Worm (Caenorhabditis elegans): Measurements from ENCODE around the gene mec-3.

Gene mec-3

ce11 chrIV:10438901-10439300 lies 22.8 kb downstream of the mec-3 start, which contains the start of gene F13B12.3:
Gene F13B12.3 (plus strand): TSS chrIV:10439123.
- TF ChIP-seq W03F9.2 (tag; optimal IDR thresholded peaks at IDR 0.05) (no peak), him-1 (tag; optimal IDR thresholded peaks at IDR 0.05) (no peak), dao-5 (tag; optimal IDR thresholded peaks at IDR 0.05) (no peak)

ce11 chrIV:10437114-10437513 lies 24.6 kb downstream of the mec-3 start:
- TF ChIP-seq W03F9.2 (tag; optimal IDR thresholded peaks at IDR 0.05) (no peak), him-1 (tag; optimal IDR thresholded peaks at IDR 0.05) (no peak), dao-5 (tag; optimal IDR thresholded peaks at IDR 0.05) (no peak)

ce11 chrIV:10436401-10436800 lies 25.3 kb downstream of the mec-3 start, which contains the start of gene ins-1:
Gene ins-1 (plus strand): TSS chrIV:10436701.
- TF ChIP-seq dao-5 (tag; optimal IDR thresholded peaks at IDR 0.05) (no peak), him-1 (tag; optimal IDR thresholded peaks at IDR 0.05) (no peak), W03F9.2 (tag; optimal IDR thresholded peaks at IDR 0.05) (no peak)

ce11 chrIV:10430507-10430906 lies 31.2 kb downstream of the mec-3 start:
- no peak for TF ChIP-seq W03F9.2 (tag; optimal IDR thresholded peaks at IDR 0.05)
- TF ChIP-seq him-1 (tag; optimal IDR thresholded peaks at IDR 0.05) = no peak
- TF ChIP-seq dao-5 (tag; optimal IDR thresholded peaks at IDR 0.05) = no peak

- no peak for TF ChIP-seq W03F9.2 (tag; optimal IDR thresholded peaks at IDR 0.05)
- no peak for TF ChIP-seq dao-5 (tag; optimal IDR thresholded peaks at IDR 0.05)
- no peak for TF ChIP-seq him-1 (tag; optimal IDR thresholded peaks at IDR 0.05)
These were observed 32.5 kb downstream of the mec-3 start, which contains the start of gene F13B12.2 for ce11 chrIV:10429129-10429528. Gene F13B12.2 (minus strand): TSS chrIV:10429130.

DNA sequence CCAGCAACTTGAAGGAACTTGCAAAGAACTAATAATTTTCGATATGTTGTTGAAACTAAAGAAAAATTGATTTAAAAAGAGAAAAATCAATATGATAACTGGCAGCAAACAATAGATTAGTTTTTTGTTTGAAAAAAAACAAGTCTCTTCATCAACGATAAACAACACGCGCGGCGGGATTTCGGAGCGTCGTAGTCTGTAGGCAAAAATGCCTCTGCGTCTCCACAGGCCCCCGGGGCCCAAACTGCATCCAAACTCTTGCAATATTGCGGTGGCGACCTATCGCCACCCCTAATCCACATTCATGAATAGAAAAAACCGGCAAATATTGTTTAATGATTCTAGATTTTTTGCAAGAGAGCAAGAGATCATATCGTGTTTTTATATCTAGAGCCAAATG lies 36.5 kb downstream of the mec-3 start:
- TF ChIP-seq W03F9.2 (tag; optimal IDR thresholded peaks at IDR 0.05) (no peak), him-1 (tag; optimal IDR thresholded peaks at IDR 0.05) (no peak), dao-5 (tag; optimal IDR thresholded peaks at IDR 0.05) (no peak)

DNA sequence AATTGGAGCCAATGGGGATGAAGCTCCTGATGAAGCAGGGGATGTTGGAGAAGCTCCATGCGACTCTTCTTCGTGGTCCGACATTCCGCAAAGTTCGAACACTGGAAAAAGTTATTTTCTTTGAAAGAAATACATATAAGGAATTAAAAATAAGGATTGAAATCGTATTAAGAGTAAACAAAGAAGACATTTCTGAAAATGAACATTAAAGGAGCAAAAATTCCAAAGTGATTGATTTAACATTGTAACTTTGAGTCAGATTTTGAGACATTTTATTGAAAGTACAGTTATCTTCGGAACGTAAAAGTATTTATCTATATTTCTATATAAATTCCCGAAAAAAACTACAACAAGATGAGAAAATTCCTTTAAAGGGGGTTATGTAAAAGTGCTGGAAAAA lies 37.1 kb downstream of the mec-3 start, which contains the start of gene F13B12.1:
Gene F13B12.1, minus strand, starts transcription at position 101 of the 400 bp plus-strand sequence.
- TF ChIP-seq W03F9.2 (tag; optimal IDR thresholded peaks at IDR 0.05) (no peak), him-1 (tag; optimal IDR thresholded peaks at IDR 0.05) (no peak), dao-5 (tag; optimal IDR thresholded peaks at IDR 0.05) (no peak)

DNA sequence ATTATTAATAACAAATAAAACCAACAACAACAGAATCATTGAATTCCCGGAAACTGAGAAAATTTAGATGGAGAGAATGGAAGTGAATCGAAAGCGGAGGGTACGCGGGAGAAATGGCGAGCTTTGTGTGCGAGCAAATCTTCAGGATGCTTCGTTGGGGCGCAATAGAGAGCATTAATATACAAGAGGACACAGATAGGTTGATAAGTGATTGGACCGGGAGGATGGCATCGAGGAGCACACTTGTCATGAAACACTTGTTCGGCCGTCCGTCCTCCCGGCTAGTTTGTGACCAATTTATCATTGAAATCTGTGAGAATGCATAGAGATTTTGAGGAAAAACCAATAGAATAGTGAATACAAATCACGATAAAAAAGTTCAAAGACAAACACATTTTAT lies 39.4 kb downstream of the mec-3 start:
- TF ChIP-seq him-1 (tag; optimal IDR thresholded peaks at IDR 0.05) (no peak), W03F9.2 (tag; optimal IDR thresholded peaks at IDR 0.05) (no peak), dao-5 (tag; optimal IDR thresholded peaks at IDR 0.05) (no peak)

DNA sequence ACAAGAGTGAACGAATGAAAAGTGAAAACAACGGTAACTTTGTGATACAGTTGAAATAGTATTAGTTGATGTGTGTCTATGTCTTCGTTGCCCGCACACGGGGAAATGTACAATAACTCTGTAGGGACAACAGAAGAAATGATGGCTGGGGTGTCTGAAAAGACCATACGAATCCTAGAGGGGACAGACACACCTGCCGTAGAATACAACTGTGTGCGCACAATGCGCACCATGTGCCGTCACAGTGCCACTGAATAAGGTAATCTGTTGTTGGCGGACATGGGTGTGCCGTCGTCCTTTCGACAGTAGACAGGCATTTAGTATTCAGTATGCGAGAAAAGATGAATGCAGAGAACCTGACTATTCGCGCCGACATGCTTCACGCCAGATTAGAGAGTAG lies 40.4 kb downstream of the mec-3 start:
- TF ChIP-seq W03F9.2 (tag; optimal IDR thresholded peaks at IDR 0.05) (no peak), him-1 (tag; optimal IDR thresholded peaks at IDR 0.05) (no peak), dao-5 (tag; optimal IDR thresholded peaks at IDR 0.05) (no peak)

ce11 chrIV:10420440-10420839 lies 41.2 kb downstream of the mec-3 start:
- TF ChIP-seq dao-5 (tag; optimal IDR thresholded peaks at IDR 0.05) (no peak), him-1 (tag; optimal IDR thresholded peaks at IDR 0.05) (no peak), W03F9.2 (tag; optimal IDR thresholded peaks at IDR 0.05) (no peak)

- no peak for TF ChIP-seq him-1 (tag; optimal IDR thresholded peaks at IDR 0.05)
- no peak for TF ChIP-seq W03F9.2 (tag; optimal IDR thresholded peaks at IDR 0.05)
- no peak for TF ChIP-seq dao-5 (tag; optimal IDR thresholded peaks at IDR 0.05)
These were observed 41.8 kb downstream of the mec-3 start for ce11 chrIV:10419896-10420295.

- TF ChIP-seq dao-5 (tag; optimal IDR thresholded peaks at IDR 0.05) (no peak), him-1 (tag; optimal IDR thresholded peaks at IDR 0.05) (no peak), W03F9.2 (tag; optimal IDR thresholded peaks at IDR 0.05) (no peak)
These were observed 43.9 kb downstream of the mec-3 start, which contains the start of gene F13B12.6 for ce11 chrIV:10417781-10418180. Gene F13B12.6 (minus strand): TSS chrIV:10417881.

ce11 chrIV:10413828-10414227 lies 47.8 kb downstream of the mec-3 start, which contains the start of gene R10H10.7:
Gene R10H10.7 (minus strand): TSS chrIV:10413928.
- TF ChIP-seq dao-5 (tag; optimal IDR thresholded peaks at IDR 0.05) = no peak
- TF ChIP-seq him-1 (tag; optimal IDR thresholded peaks at IDR 0.05) = no peak
- no peak for TF ChIP-seq W03F9.2 (tag; optimal IDR thresholded peaks at IDR 0.05)

DNA sequence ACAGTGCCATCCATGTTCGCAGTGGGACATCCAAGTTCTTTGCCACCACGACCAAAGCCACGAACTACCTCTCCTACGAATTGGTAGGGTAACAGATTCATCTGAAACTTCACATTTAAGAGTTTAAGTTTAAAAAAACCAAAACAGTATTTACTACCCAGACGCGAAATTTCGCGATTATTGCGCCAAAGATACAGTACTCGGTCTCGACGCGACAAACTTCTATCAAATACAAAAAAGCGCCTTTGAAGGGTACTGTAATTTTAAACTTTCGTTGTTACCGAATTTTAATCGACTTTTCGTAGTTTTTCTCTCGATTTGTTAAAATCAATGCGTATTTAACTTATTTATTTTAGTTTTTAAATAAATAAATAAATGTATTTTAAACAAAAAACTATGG lies 52.3 kb downstream of the mec-3 start, which contains the start of gene rfk-1:
Gene rfk-1, minus strand, starts transcription at position 101 of the 400 bp plus-strand sequence.
- TF ChIP-seq W03F9.2 (tag; optimal IDR thresholded peaks at IDR 0.05) (no peak), dao-5 (tag; optimal IDR thresholded peaks at IDR 0.05) (no peak), him-1 (tag; optimal IDR thresholded peaks at IDR 0.05) (no peak)

Measured in whole organism, L4/young adult.